Fruit fly (Drosophila melanogaster): ENCODE data around the gene ko.

ko gene

dm6 chr3L:21065212-21065902 lies 65.6 kb downstream of the ko start, which contains the start of gene CG43072 (continued):
- no peak for TF ChIP-seq D19B (GFP tag; optimal IDR thresholded peaks at IDR 0.05)
- TF ChIP-seq CG17186 (GFP tag; optimal IDR thresholded peaks at IDR 0.05), result no peak
- no peak for TF ChIP-seq CG9817 (tag; optimal IDR thresholded peaks at IDR 0.05)
- peak; percentile 67 for TF ChIP-seq Bgb (GFP tag; IDR thresholded peaks at IDR 0.05; ENCODE audit: partially characterized antibody)
- TF ChIP-seq HLH54F (GFP tag; optimal IDR thresholded peaks at IDR 0.05), result no peak
- TF ChIP-seq CG5953 (GFP tag; IDR thresholded peaks at IDR 0.05), result no peak
- TF ChIP-seq pfk (GFP tag; optimal IDR thresholded peaks at IDR 0.05), result peak; percentile 27
- no peak for TF ChIP-seq Mes4 (GFP tag; optimal IDR thresholded peaks at IDR 0.05)
- TF ChIP-seq gfzf (GFP tag; optimal IDR thresholded peaks at IDR 0.05), result no peak
- TF ChIP-seq zen (tag; optimal IDR thresholded peaks at IDR 0.05), result peak; percentile 26
- TF ChIP-seq Ssrp (tag; optimal IDR thresholded peaks at IDR 0.05), result no peak
- no peak for TF ChIP-seq CG9215 (GFP tag; IDR thresholded peaks at IDR 0.05)
- TF ChIP-seq Atf6 (GFP tag; IDR thresholded peaks at IDR 0.05), result peak; percentile 43; the same call in 1 of the 2 replicates
- no peak for TF ChIP-seq chif (GFP tag; optimal IDR thresholded peaks at IDR 0.05)
- no peak for TF ChIP-seq Hey (tag; optimal IDR thresholded peaks at IDR 0.05)
- no peak for TF ChIP-seq Neu2 (GFP tag; optimal IDR thresholded peaks at IDR 0.05; ENCODE audit: borderline replicate concordance)
- TF ChIP-seq Hr78 (GFP tag; optimal IDR thresholded peaks at IDR 0.05), result no peak
- TF ChIP-seq HLH4C (GFP tag; IDR thresholded peaks at IDR 0.05; ENCODE audit: partially characterized antibody), result no peak
- no peak for TF ChIP-seq Dref (GFP tag; IDR thresholded peaks at IDR 0.05)
- no peak for TF ChIP-seq Awh (GFP tag; IDR thresholded peaks at IDR 0.05)
- TF ChIP-seq CG3281 (GFP tag; optimal IDR thresholded peaks at IDR 0.05), result peak; percentile 32
- no peak for TF ChIP-seq Dbx (GFP tag; IDR thresholded peaks at IDR 0.05)
- peak; percentile 17 for TF ChIP-seq Asciz (GFP tag; optimal IDR thresholded peaks at IDR 0.05)
- no peak for TF ChIP-seq unc-4 (GFP tag; IDR thresholded peaks at IDR 0.05; ENCODE audit: partially characterized antibody)
- no peak for TF ChIP-seq Ptx1 (GFP tag; IDR thresholded peaks at IDR 0.05)
- TF ChIP-seq CG2678 (tag; optimal IDR thresholded peaks at IDR 0.05), result peak; percentile 59
- TF ChIP-seq lilli (GFP tag; optimal IDR thresholded peaks at IDR 0.05), result peak; percentile 9
- TF ChIP-seq her (GFP tag; optimal IDR thresholded peaks at IDR 0.05), result no peak
- no peak for TF ChIP-seq ase (GFP tag; IDR thresholded peaks at IDR 0.05)
- no peak for TF ChIP-seq eyg (GFP tag; optimal IDR thresholded peaks at IDR 0.05)
- no peak for TF ChIP-seq onecut (GFP tag; IDR thresholded peaks at IDR 0.05)
- no peak for TF ChIP-seq CG2875 (GFP tag; optimal IDR thresholded peaks at IDR 0.05)
- TF ChIP-seq CG17359 (tag; optimal IDR thresholded peaks at IDR 0.05), result peak; percentile 9
- TF ChIP-seq nmo (GFP tag; optimal IDR thresholded peaks at IDR 0.05), result no peak
- TF ChIP-seq stc (GFP tag; IDR thresholded peaks at IDR 0.05), result no peak
- TF ChIP-seq odd (GFP tag; optimal IDR thresholded peaks at IDR 0.05), result no peak
- no peak for TF ChIP-seq tgo (GFP tag; IDR thresholded peaks at IDR 0.05)
- TF ChIP-seq CG7839 (tag; optimal IDR thresholded peaks at IDR 0.05), result peak; percentile 3
- no peak for TF ChIP-seq Atf-2 (GFP tag; optimal IDR thresholded peaks at IDR 0.05)
- TF ChIP-seq lola (GFP tag; optimal IDR thresholded peaks at IDR 0.05), result no peak
- TF ChIP-seq B-H1 (GFP tag; IDR thresholded peaks at IDR 0.05), result no peak
- TF ChIP-seq ap (GFP tag; IDR thresholded peaks at IDR 0.05), result no peak
- no peak for TF ChIP-seq HLHmδ (GFP tag; optimal IDR thresholded peaks at IDR 0.05)
- peak; percentile 25 for TF ChIP-seq lab (GFP tag; optimal IDR thresholded peaks at IDR 0.05)
- no peak for TF ChIP-seq CG11696 (GFP tag; IDR thresholded peaks at IDR 0.05)
- no peak for TF ChIP-seq Xbp1 (GFP tag; optimal IDR thresholded peaks at IDR 0.05)
- no peak for TF ChIP-seq kni (GFP tag; optimal IDR thresholded peaks at IDR 0.05)
- no peak for TF ChIP-seq CG9932 (GFP tag; IDR thresholded peaks at IDR 0.05)
- TF ChIP-seq Abd-B (GFP tag; optimal IDR thresholded peaks at IDR 0.05), result no peak
